Worm (Caenorhabditis elegans): ENCODE measurements around the gene F38B6.6.

The F38B6.6 gene

ce11 chrX:6649573-6649972, 40.3 kb downstream of the F38B6.6 start:
- TF ChIP-seq ahr-1 (tag; optimal IDR thresholded peaks at IDR 0.05): no peak
- no peak for TF ChIP-seq pha-2 (tag; optimal IDR thresholded peaks at IDR 0.05)
- TF ChIP-seq ceh-34 (tag; optimal IDR thresholded peaks at IDR 0.05): no peak
- no peak for TF ChIP-seq unc-86 (tag; optimal IDR thresholded peaks at IDR 0.05)
- no peak for TF ChIP-seq fkh-10 (GFP tag; optimal IDR thresholded peaks at IDR 0.05)
- no peak for TF ChIP-seq fkh-6 (tag; optimal IDR thresholded peaks at IDR 0.05)
- TF ChIP-seq ets-4 (tag; optimal IDR thresholded peaks at IDR 0.05): no peak
- TF ChIP-seq fax-1 (tag; optimal IDR thresholded peaks at IDR 0.05): no peak
- TF ChIP-seq ttx-3 (tag; optimal IDR thresholded peaks at IDR 0.05): no peak
- TF ChIP-seq madf-2 (tag; optimal IDR thresholded peaks at IDR 0.05): no peak
- no peak for TF ChIP-seq sox-2 (GFP tag; IDR thresholded peaks at IDR 0.05)
- no peak for TF ChIP-seq ceh-18 (tag; optimal IDR thresholded peaks at IDR 0.05)
- no peak for TF ChIP-seq ref-2 (tag; optimal IDR thresholded peaks at IDR 0.05)
- no peak for TF ChIP-seq npax-4 (tag; optimal IDR thresholded peaks at IDR 0.05)
- TF ChIP-seq ceh-9 (tag; optimal IDR thresholded peaks at IDR 0.05): no peak
- TF ChIP-seq pax-1 (tag; optimal IDR thresholded peaks at IDR 0.05): no peak

- TF ChIP-seq ceh-18 (tag; optimal IDR thresholded peaks at IDR 0.05) (no peak), unc-3 (GFP tag; conservative IDR thresholded peaks at IDR 0.05) (no peak), unc-3 (tag; optimal IDR thresholded peaks at IDR 0.05) (no peak), unc-42 (tag; optimal IDR thresholded peaks at IDR 0.05) (no peak), dmd-4 (tag; optimal IDR thresholded peaks at IDR 0.05; ENCODE audit: borderline replicate concordance) (no peak), nfya-1 (tag; optimal IDR thresholded peaks at IDR 0.05) (no peak), ceh-19 (GFP tag; optimal IDR thresholded peaks at IDR 0.05) (no peak), elt-2 (tag; optimal IDR thresholded peaks at IDR 0.05) (no peak), ceh-6 (GFP tag; optimal IDR thresholded peaks at IDR 0.05) (no peak), C08G9.2 (tag; optimal IDR thresholded peaks at IDR 0.05) (no peak), eyg-1 (tag; optimal IDR thresholded peaks at IDR 0.05) (no peak), npax-4 (tag; optimal IDR thresholded peaks at IDR 0.05) (no peak), hlh-13 (GFP tag; optimal IDR thresholded peaks at IDR 0.05) (no peak), fkh-10 (GFP tag; optimal IDR thresholded peaks at IDR 0.05) (no peak), ceh-30 (tag; optimal IDR thresholded peaks at IDR 0.05) (no peak), ceh-9 (tag; optimal IDR thresholded peaks at IDR 0.05) (no peak), syd-9 (tag; optimal IDR thresholded peaks at IDR 0.05) (no peak)
Measured at ce11 chrX:6646387-6647061, 43.4 kb downstream of the F38B6.6 start.

ce11 chrX:6644971-6645704, 44.7 kb downstream of the F38B6.6 start, which contains the start of gene C56E10.3:
C56E10.3 (plus strand) TSS chrX:6645654.
- TF ChIP-seq pha-2 (tag; optimal IDR thresholded peaks at IDR 0.05) (no peak), hlh-13 (GFP tag; optimal IDR thresholded peaks at IDR 0.05) (no peak), ceh-19 (GFP tag; optimal IDR thresholded peaks at IDR 0.05) (no peak), gmeb-2 (tag; optimal IDR thresholded peaks at IDR 0.05) (no peak), pros-1 (tag; optimal IDR thresholded peaks at IDR 0.05) (no peak), T23F11.4 (GFP tag; optimal IDR thresholded peaks at IDR 0.05) (no peak), ceh-34 (tag; optimal IDR thresholded peaks at IDR 0.05) (no peak), pag-3 (tag; optimal IDR thresholded peaks at IDR 0.05; ENCODE audit: borderline replicate concordance) (no peak), mec-3 (tag; optimal IDR thresholded peaks at IDR 0.05; ENCODE audit: borderline replicate concordance) (no peak), unc-3 (GFP tag; conservative IDR thresholded peaks at IDR 0.05) (no peak), unc-3 (tag; optimal IDR thresholded peaks at IDR 0.05) (no peak), ceh-48 (tag; optimal IDR thresholded peaks at IDR 0.05) (no peak), ceh-45 (GFP tag; IDR thresholded peaks at IDR 0.05) (no peak), npax-4 (tag; optimal IDR thresholded peaks at IDR 0.05) (no peak)

Measured in whole organism, late embryonic.